Worm (Caenorhabditis elegans) whole organism, late embryonic: Measurements from ENCODE around the gene Y11D7A.8.

Experiments
- ceh-45 ChIP-seq: fragments of 200-800 bp; sonication (Bioruptor generic); IDR thresholded peaks from 2 replicates; pipeline ENCODE4 v1.3.6; 2022; ENCODE audit warnings: missing genetic modification reagents, missing genetic modification characterization, missing compliant biosample characterization
- lin-11 ChIP-seq: fragments of 200-800 bp; sonication (Bioruptor generic); optimal IDR thresholded peaks from 2 replicates; lab custom pipeline; 2018; ENCODE audit warnings: mild to moderate bottlenecking, missing genetic modification characterization, missing compliant biosample characterization
- pha-4 ChIP-seq: fragments of 150-350 bp; optimal IDR thresholded peaks from 2 replicates; lab custom pipeline; 2018; ENCODE audit warnings: missing biosample characterization, missing genetic modification reagents, missing genetic modification characterization
- sox-4 ChIP-seq: sonication (generic microtip); optimal IDR thresholded peaks from 2 replicates; lab custom pipeline; 2017; ENCODE audit warnings: mild to moderate bottlenecking, missing genetic modification characterization, inconsistent platforms, missing compliant biosample characterization
- ztf-16 ChIP-seq: sonication (generic microtip); optimal IDR thresholded peaks from 2 replicates; lab custom pipeline; 2017; ENCODE audit warnings: missing genetic modification characterization, missing compliant biosample characterization

DNA sequence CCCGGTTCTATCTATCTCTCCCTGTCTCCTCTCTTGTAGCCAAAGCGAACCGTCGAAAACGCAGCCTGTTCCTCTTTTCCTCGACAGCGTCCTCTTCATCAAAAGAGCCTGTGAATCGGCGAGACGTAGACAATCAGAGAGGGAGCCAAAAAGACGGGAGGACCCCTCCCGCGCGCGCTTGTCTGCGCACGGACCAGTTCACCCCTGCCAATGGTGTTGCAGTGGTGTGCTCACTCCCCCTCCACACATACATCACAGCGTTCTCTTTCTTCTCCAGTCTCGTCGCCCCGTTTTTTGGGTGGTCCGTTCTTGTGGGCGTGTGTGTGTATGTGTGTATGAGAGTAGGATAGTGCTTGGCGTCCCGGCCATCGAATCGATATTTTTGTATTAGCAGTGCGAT, 17.7 kb downstream of the Y11D7A.8 start:
- TF ChIP-seq pha-4 (tag; lab: Kevin White, UChicago) (no peak), ceh-45 (GFP tag; lab: Robert Waterston, UW) (no peak), lin-11 (no peak), sox-4 (tag; lab: Kevin White, UChicago) (no peak), ztf-16 (tag; lab: Kevin White, UChicago) (no peak)
